Worm (Caenorhabditis elegans) whole organism, L4 larva: ENCODE measurements around the gene hsp-110.

Experiments
- D1046.2 ChIP-seq: fragments of 200-800 bp; sonication (Bioruptor generic); IDR thresholded peaks from 2 replicates; pipeline ENCODE4 v1.3.6; 2022; ENCODE audit warnings: missing genetic modification characterization, missing compliant biosample characterization
- F10B5.3 ChIP-seq: sonication (generic microtip); optimal IDR thresholded peaks from 2 replicates; lab custom pipeline; 2016; ENCODE audit warnings: mild to moderate bottlenecking, missing genetic modification characterization, missing compliant biosample characterization
- F26F4.8 ChIP-seq: fragments of 200-800 bp; sonication (Bioruptor generic); conservative IDR thresholded peaks from 2 replicates; pipeline ENCODE4 v1.3.6; 2022; ENCODE audit warnings: missing genetic modification characterization, missing compliant biosample characterization
- F37D6.2 ChIP-seq: sonication (generic microtip); optimal IDR thresholded peaks from 2 replicates; lab custom pipeline; 2016; ENCODE audit warnings: mild to moderate bottlenecking, missing genetic modification characterization, missing compliant biosample characterization
- F49E8.2 ChIP-seq: sonication (generic microtip); optimal IDR thresholded peaks from 2 replicates; lab custom pipeline; 2016; ENCODE audit warnings: missing compliant biosample characterization, mild to moderate bottlenecking, missing genetic modification characterization, borderline replicate concordance
- R02D3.7 ChIP-seq: fragments of 150-350 bp; sonication (generic microtip); optimal IDR thresholded peaks from 3 replicates; lab custom pipeline; 2014; ENCODE audit warnings: missing biosample characterization, missing genetic modification characterization
- Y105C5A.15 ChIP-seq: fragments of 200-800 bp; sonication (Bioruptor generic); IDR thresholded peaks from 2 replicates; pipeline ENCODE4 v1.3.6; 2022; ENCODE audit warnings: missing genetic modification characterization, missing compliant biosample characterization
- Y5F2A.4 ChIP-seq: fragments of 200-800 bp; sonication (Bioruptor generic); optimal IDR thresholded peaks from 2 replicates; lab custom pipeline; 2018; ENCODE audit warnings: mild to moderate bottlenecking, missing genetic modification characterization, missing compliant biosample characterization
- Y75B8A.6 ChIP-seq: fragments of 200-800 bp; sonication (Bioruptor generic); IDR thresholded peaks from 2 replicates; pipeline ENCODE4 v1.3.6; 2022; ENCODE audit warnings: missing genetic modification reagents, missing genetic modification characterization, missing compliant biosample characterization
- attf-4 ChIP-seq: sonication (generic microtip); optimal IDR thresholded peaks from 3 replicates; lab custom pipeline; 2017; ENCODE audit warnings: missing biosample characterization, missing genetic modification characterization
- ceh-28 ChIP-seq: fragments of 150-350 bp; optimal IDR thresholded peaks from 2 replicates; lab custom pipeline; 2014; ENCODE audit warnings: missing biosample characterization, missing genetic modification reagents, missing genetic modification characterization
- ceh-44 ChIP-seq: fragments of 200-800 bp; sonication (Bioruptor generic); IDR thresholded peaks from 2 replicates; pipeline ENCODE4 v1.3.6; 2022; ENCODE audit warnings: missing genetic modification reagents, missing genetic modification characterization, missing compliant biosample characterization
- ceh-62 ChIP-seq: sonication (generic microtip); optimal IDR thresholded peaks from 2 replicates; lab custom pipeline; 2017; ENCODE audit warnings: missing biosample characterization, missing genetic modification characterization
- ceh-82 ChIP-seq: sonication (generic microtip); optimal IDR thresholded peaks from 2 replicates; lab custom pipeline; 2017; ENCODE audit warnings: missing biosample characterization, missing genetic modification characterization
- daf-16 ChIP-seq, 3 experiments: sonication (generic microtip); optimal IDR thresholded peaks; 2 replicates each; lab custom pipeline; 2016 to 2017; ENCODE audit warnings: missing genetic modification characterization in 3 of 3, missing genetic modification reagents in 3 of 3, mild to moderate bottlenecking in 2 of 3, missing compliant biosample characterization in 2 of 3, missing biosample characterization in 1 of 3, moderate library complexity in 1 of 3
- dmd-8 ChIP-seq: fragments of 200-800 bp; sonication (Bioruptor generic); IDR thresholded peaks from 2 replicates; pipeline ENCODE4 v1.3.6; 2022; ENCODE audit warnings: missing genetic modification characterization, missing compliant biosample characterization
- dmd-9 ChIP-seq: fragments of 200-800 bp; sonication (Bioruptor generic); IDR thresholded peaks from 2 replicates; pipeline ENCODE4 v1.3.6; 2022; ENCODE audit warnings: missing genetic modification reagents, missing genetic modification characterization, missing compliant biosample characterization
- dpl-1 ChIP-seq: fragments of 150-350 bp; optimal IDR thresholded peaks from 2 replicates; lab custom pipeline; 2014; ENCODE audit warnings: missing biosample characterization, missing genetic modification reagents, missing genetic modification characterization
- duxl-1 ChIP-seq: sonication (generic microtip); optimal IDR thresholded peaks from 2 replicates; lab custom pipeline; 2016; ENCODE audit warnings: mild to moderate bottlenecking, missing genetic modification characterization, moderate library complexity, missing compliant biosample characterization; ENCODE audit not compliant: poor library complexity
- fkh-10 ChIP-seq: fragments of 150-350 bp; optimal IDR thresholded peaks from 2 replicates; lab custom pipeline; 2014; ENCODE audit warnings: missing biosample characterization, missing genetic modification reagents, missing genetic modification characterization
- fos-1 ChIP-seq: fragments of 150-350 bp; optimal IDR thresholded peaks from 2 replicates; lab custom pipeline; 2014; ENCODE audit warnings: missing biosample characterization, missing genetic modification characterization
- hmg-1.1 ChIP-seq: fragments of 200-800 bp; sonication (Bioruptor generic); IDR thresholded peaks from 2 replicates; pipeline ENCODE4 v1.3.6; 2022; ENCODE audit warnings: missing genetic modification reagents, missing genetic modification characterization, missing compliant biosample characterization
- lim-7 ChIP-seq: fragments of 200-800 bp; sonication (Bioruptor generic); IDR thresholded peaks from 2 replicates; pipeline ENCODE4 v1.3.6; 2022; ENCODE audit warnings: missing genetic modification characterization, missing compliant biosample characterization
- lin-15B ChIP-seq: fragments of 150-350 bp; sonication (generic microtip); optimal IDR thresholded peaks from 3 replicates; lab custom pipeline; 2014; ENCODE audit warnings: missing biosample characterization, missing genetic modification characterization
- lin-38 ChIP-seq: fragments of 200-800 bp; sonication (Bioruptor generic); IDR thresholded peaks from 2 replicates; pipeline ENCODE4 v1.3.6; 2022; ENCODE audit warnings: missing genetic modification reagents, missing genetic modification characterization, missing compliant biosample characterization
- lin-39 ChIP-seq: fragments of 150-350 bp; optimal IDR thresholded peaks from 2 replicates; lab custom pipeline; 2014; ENCODE audit warnings: missing biosample characterization, missing genetic modification reagents, missing genetic modification characterization
- madf-5 ChIP-seq, 2 experiments: fragments of 200-800 bp; sonication (Bioruptor generic); IDR thresholded peaks; 2 replicates each; pipeline ENCODE4 v1.3.6; 2022; ENCODE audit warnings: missing compliant biosample characterization in 2 of 2, missing genetic modification characterization in 2 of 2
- mxl-2 ChIP-seq: fragments of 200-800 bp; sonication (Bioruptor generic); conservative IDR thresholded peaks from 2 replicates; pipeline ENCODE4 v1.3.6; 2022; ENCODE audit warnings: missing genetic modification reagents, missing genetic modification characterization, missing compliant biosample characterization
- nhr-11 ChIP-seq: fragments of 150-350 bp; optimal IDR thresholded peaks from 2 replicates; lab custom pipeline; 2014; ENCODE audit warnings: missing biosample characterization, missing genetic modification characterization
- nhr-111 ChIP-seq: fragments of 200-800 bp; sonication (Bioruptor generic); optimal IDR thresholded peaks from 2 replicates; lab custom pipeline; 2018; ENCODE audit warnings: mild to moderate bottlenecking, missing genetic modification characterization, missing compliant biosample characterization
- nhr-237 ChIP-seq: sonication (generic microtip); optimal IDR thresholded peaks from 2 replicates; lab custom pipeline; 2017; ENCODE audit warnings: missing biosample characterization, missing genetic modification characterization
- nhr-41 ChIP-seq: fragments of 200-800 bp; sonication (Bioruptor generic); IDR thresholded peaks from 2 replicates; pipeline ENCODE4 v1.3.6; 2022; ENCODE audit warnings: missing genetic modification reagents, missing genetic modification characterization, missing compliant biosample characterization
- nhr-6 ChIP-seq: fragments of 150-350 bp; optimal IDR thresholded peaks from 2 replicates; lab custom pipeline; 2014; ENCODE audit warnings: missing biosample characterization, missing genetic modification characterization
- nhr-77 ChIP-seq: fragments of 150-350 bp; optimal IDR thresholded peaks from 2 replicates; lab custom pipeline; 2014; ENCODE audit warnings: missing biosample characterization, missing genetic modification characterization
- php-3 ChIP-seq: fragments of 200-800 bp; sonication (Bioruptor generic); IDR thresholded peaks from 2 replicates; pipeline ENCODE4 v1.3.6; 2022; ENCODE audit warnings: missing genetic modification reagents, missing genetic modification characterization, missing compliant biosample characterization
- pqm-1 ChIP-seq: sonication (generic microtip); optimal IDR thresholded peaks from 2 replicates; lab custom pipeline; 2017; ENCODE audit warnings: missing biosample characterization, missing genetic modification characterization
- saeg-2 ChIP-seq: fragments of 200-800 bp; sonication (Bioruptor generic); IDR thresholded peaks from 2 replicates; pipeline ENCODE4 v1.3.6; 2022; ENCODE audit warnings: missing genetic modification reagents, missing genetic modification characterization, missing compliant biosample characterization
- set-16 ChIP-seq: fragments of 200-800 bp; sonication (Bioruptor generic); IDR thresholded peaks from 2 replicates; pipeline ENCODE4 v1.3.6; 2022; ENCODE audit warnings: missing genetic modification reagents, missing genetic modification characterization, missing compliant biosample characterization
- spr-1 ChIP-seq: sonication (generic microtip); optimal IDR thresholded peaks from 2 replicates; lab custom pipeline; 2016; ENCODE audit warnings: mild to moderate bottlenecking, missing genetic modification characterization, missing compliant biosample characterization
- tag-97 ChIP-seq: fragments of 200-800 bp; sonication (Bioruptor generic); IDR thresholded peaks from 2 replicates; pipeline ENCODE4 v1.3.6; 2022; ENCODE audit warnings: missing genetic modification characterization, missing compliant biosample characterization
- unc-130 ChIP-seq: sonication (generic microtip); optimal IDR thresholded peaks from 2 replicates; lab custom pipeline; 2016; ENCODE audit warnings: missing genetic modification reagents, missing genetic modification characterization, missing compliant biosample characterization
- unc-62 ChIP-seq, 3 experiments: fragments of 150-350 bp in 1 of 3; sonication (generic microtip); optimal IDR thresholded peaks in 2 of 3; peaks in 1 of 3; 1 replicate in 1 of 3; 2 replicates in 2 of 3; lab custom pipeline; 2014 to 2017; ENCODE audit warnings: missing biosample characterization in 3 of 3, missing genetic modification characterization in 3 of 3, missing genetic modification reagents in 3 of 3, missing genotype in 1 of 3
- zag-1 ChIP-seq: fragments of 150-350 bp; optimal IDR thresholded peaks from 2 replicates; lab custom pipeline; 2014; ENCODE audit warnings: missing biosample characterization, missing genetic modification characterization
- zfp-2 ChIP-seq: sonication (generic microtip); optimal IDR thresholded peaks from 2 replicates; lab custom pipeline; 2016; ENCODE audit warnings: mild to moderate bottlenecking, missing genetic modification characterization, missing compliant biosample characterization
- zfp-3 ChIP-seq: fragments of 200-800 bp; sonication (Bioruptor generic); conservative IDR thresholded peaks from 2 replicates; pipeline ENCODE4 v1.3.6; 2022; ENCODE audit warnings: missing genetic modification reagents, missing genetic modification characterization, missing compliant biosample characterization
- ztf-11 ChIP-seq: fragments of 150-350 bp; optimal IDR thresholded peaks from 2 replicates; lab custom pipeline; 2014; ENCODE audit warnings: missing biosample characterization, missing genetic modification characterization

Gene hsp-110

ce11 chrIII:8444433-8445090 is 2.1 kb downstream of the hsp-110 start:
- TF ChIP-seq unc-62 (GFP tag; optimal IDR thresholded peaks at IDR 0.05 in 1 of 2; lab: Kevin White, UChicago) = peak in 1 of 2 experiments; percentile 82
- no peak for TF ChIP-seq unc-62 (tag; optimal IDR thresholded peaks at IDR 0.05; lab: Kevin White, UChicago)
- 0 out of 2 replicates have a peak, but pooled peaks have one; percentile 19 for TF ChIP-seq Y105C5A.15 (GFP tag; lab: Robert Waterston, UW)
- peak; percentile 20 for TF ChIP-seq set-16 (GFP tag; lab: Robert Waterston, UW)
- no peak for TF ChIP-seq D1046.2 (GFP tag; lab: Robert Waterston, UW)
- TF ChIP-seq lin-38 (GFP tag; lab: Robert Waterston, UW) = peak; percentile 35
- no peak for TF ChIP-seq zfp-3 (GFP tag; lab: Robert Waterston, UW)
- TF ChIP-seq daf-16 (GFP tag; optimal IDR thresholded peaks at IDR 0.05; lab: Kevin White, UChicago) = no peak
- peak; percentile 18 for TF ChIP-seq daf-16 (tag; optimal IDR thresholded peaks at IDR 0.05; lab: Kevin White, UChicago)

- no peak for TF ChIP-seq pqm-1 (tag; lab: Kevin White, UChicago)
- TF ChIP-seq nhr-237 = no peak
- peak; percentile 49 to 61 for TF ChIP-seq daf-16 (GFP tag; optimal IDR thresholded peaks at IDR 0.05; lab: Kevin White, UChicago)
- peak; percentile 86 for TF ChIP-seq daf-16 (tag; optimal IDR thresholded peaks at IDR 0.05; lab: Kevin White, UChicago)
- TF ChIP-seq hmg-1.1 (GFP tag; lab: Robert Waterston, UW) = peak; percentile 70
- TF ChIP-seq R02D3.7 (tag; lab: Kevin White, UChicago) = no peak
- peak; percentile 77 for TF ChIP-seq Y5F2A.4 (GFP tag; lab: Kevin White, UChicago)
- TF ChIP-seq lim-7 = peak; percentile 81
- no peak for TF ChIP-seq ceh-62 (tag; lab: Kevin White, UChicago)
- peak; percentile 60 for TF ChIP-seq duxl-1 (tag; lab: Kevin White, UChicago)
- no peak for TF ChIP-seq zfp-2
- peak; percentile 78; the same call in 1 of the 2 replicates for TF ChIP-seq nhr-41
- no peak for TF ChIP-seq zag-1 (tag; lab: Kevin White, UChicago)
- TF ChIP-seq F26F4.8 (GFP tag; lab: Robert Waterston, UW) = no peak
- peak; percentile 34 for TF ChIP-seq nhr-111 (GFP tag; lab: Kevin White, UChicago)
- TF ChIP-seq php-3 (GFP tag; lab: Robert Waterston, UW) = peak; percentile 79
- no peak for TF ChIP-seq lin-39 (tag; lab: Kevin White, UChicago)
- TF ChIP-seq unc-62 (GFP tag; optimal IDR thresholded peaks at IDR 0.05 in 1 of 2; lab: Kevin White, UChicago) = no peak
- TF ChIP-seq unc-62 (tag; optimal IDR thresholded peaks at IDR 0.05; lab: Kevin White, UChicago) = no peak
- peak; percentile 62 for TF ChIP-seq F49E8.2 (tag; lab: Kevin White, UChicago)
- TF ChIP-seq attf-4 (tag; lab: Kevin White, UChicago) = peak; percentile 42
- no peak for TF ChIP-seq dmd-8 (GFP tag; lab: Robert Waterston, UW)
- no peak for TF ChIP-seq ztf-11 (tag; lab: Kevin White, UChicago)
- TF ChIP-seq madf-5 (GFP tag; IDR thresholded peaks at IDR 0.05; lab: Robert Waterston, UW) = peak in 1 of 2 experiments; percentile 24; a peak in 2 of 4 replicates
- TF ChIP-seq fos-1 (tag; lab: Kevin White, UChicago) = no peak
- TF ChIP-seq Y75B8A.6 (GFP tag; lab: Robert Waterston, UW) = peak; percentile 52; the same call in 1 of the 2 replicates
- TF ChIP-seq nhr-6 (tag; lab: Kevin White, UChicago) = peak; percentile 52
- TF ChIP-seq mxl-2 (GFP tag; lab: Robert Waterston, UW) = no peak
- TF ChIP-seq ceh-82 (tag; lab: Kevin White, UChicago) = no peak
- TF ChIP-seq nhr-11 (tag; lab: Kevin White, UChicago) = no peak
- TF ChIP-seq dmd-9 (GFP tag; lab: Robert Waterston, UW) = peak; percentile 18; the same call in 1 of the 2 replicates
- peak; percentile 14; the same call in 1 of the 2 replicates for TF ChIP-seq ceh-44 (GFP tag; lab: Robert Waterston, UW)
- TF ChIP-seq set-16 (GFP tag; lab: Robert Waterston, UW) = no peak
- TF ChIP-seq F10B5.3 = no peak
- no peak for TF ChIP-seq ceh-28 (tag; lab: Kevin White, UChicago)
- peak; percentile 58 for TF ChIP-seq unc-130 (GFP tag; lab: Kevin White, UChicago)
- TF ChIP-seq lin-15B = no peak
- TF ChIP-seq spr-1 (tag; lab: Kevin White, UChicago) = peak; percentile 26
- TF ChIP-seq F37D6.2 = peak; percentile 8
- no peak for TF ChIP-seq tag-97 (GFP tag; lab: Robert Waterston, UW)
- TF ChIP-seq fkh-10 (GFP tag; lab: Kevin White, UChicago) = no peak
- peak; percentile 61 for TF ChIP-seq dpl-1 (GFP tag; lab: Kevin White, UChicago)
- TF ChIP-seq D1046.2 (GFP tag; lab: Robert Waterston, UW) = no peak
- TF ChIP-seq nhr-77 = no peak
- peak; percentile 74 for TF ChIP-seq saeg-2 (GFP tag; lab: Robert Waterston, UW)
Observed at ce11 chrIII:8443557-8444131, 3.1 kb downstream of the hsp-110 start, which contains the start of gene ufbp-1. Gene ufbp-1 (minus strand): TSS chrIII:8443607.
